Worm (Caenorhabditis elegans): Measurements from ENCODE around the gene srg-9.

- TF ChIP-seq ama-1 (optimal IDR thresholded peaks at IDR 0.05) (no peak), ama-1 (GFP tag; optimal IDR thresholded peaks at IDR 0.05) (no peak), nhr-120 (GFP tag; IDR thresholded peaks at IDR 0.05) (no peak), snpc-4 (GFP tag; optimal IDR thresholded peaks at IDR 0.05) (no peak), snpc-4 (tag; optimal IDR thresholded peaks at IDR 0.05) (no peak), hrde-1 (tag; optimal IDR thresholded peaks at IDR 0.05; ENCODE audit: borderline replicate concordance) (no peak), aptf-3 (GFP tag; IDR thresholded peaks at IDR 0.05) (no peak), ekl-4 (GFP tag; IDR thresholded peaks at IDR 0.05) (no peak), ZK185.1 (tag; optimal IDR thresholded peaks at IDR 0.05; ENCODE audit: poor library complexity, severe bottlenecking) (no peak), hlh-26 (GFP tag; conservative IDR thresholded peaks at IDR 0.05) (no peak)
These were observed 5.1 kb downstream of the srg-9 start, which contains the start of gene amdh-1 for ce11 chrIII:6251511-6251910.
